Fruit fly (Drosophila melanogaster) whole organism, pupa: ENCODE measurements around the gene Tmf.
A peak's percentile ranks its signal among the peaks of the same experiment; 100 is the strongest.

Source experiments
- CG10348 ChIP-seq: fragments of 200-800 bp; sonication (Bioruptor generic); IDR thresholded peaks from 2 replicates; pipeline ENCODE4 v1.3.6; 2022; ENCODE audit warnings: missing biosample characterization, missing genetic modification characterization
- CG9948 ChIP-seq: fragments of 200-800 bp; sonication (Bioruptor generic); optimal IDR thresholded peaks from 2 replicates; lab custom pipeline; 2018; ENCODE audit warnings: missing biosample characterization, mild to moderate bottlenecking, missing genetic modification characterization, moderate library complexity
- Ets98B ChIP-seq: fragments of 200-800 bp; sonication (Bioruptor generic); IDR thresholded peaks from 2 replicates; pipeline ENCODE4 v1.3.6; 2022; ENCODE audit warnings: missing biosample characterization, missing genetic modification characterization
- Snoo ChIP-seq: fragments of 200-800 bp; sonication (Bioruptor generic); optimal IDR thresholded peaks from 3 replicates; lab custom pipeline; 2017; ENCODE audit warnings: missing biosample characterization, mild to moderate bottlenecking, missing genetic modification characterization, inconsistent platforms

DNA sequence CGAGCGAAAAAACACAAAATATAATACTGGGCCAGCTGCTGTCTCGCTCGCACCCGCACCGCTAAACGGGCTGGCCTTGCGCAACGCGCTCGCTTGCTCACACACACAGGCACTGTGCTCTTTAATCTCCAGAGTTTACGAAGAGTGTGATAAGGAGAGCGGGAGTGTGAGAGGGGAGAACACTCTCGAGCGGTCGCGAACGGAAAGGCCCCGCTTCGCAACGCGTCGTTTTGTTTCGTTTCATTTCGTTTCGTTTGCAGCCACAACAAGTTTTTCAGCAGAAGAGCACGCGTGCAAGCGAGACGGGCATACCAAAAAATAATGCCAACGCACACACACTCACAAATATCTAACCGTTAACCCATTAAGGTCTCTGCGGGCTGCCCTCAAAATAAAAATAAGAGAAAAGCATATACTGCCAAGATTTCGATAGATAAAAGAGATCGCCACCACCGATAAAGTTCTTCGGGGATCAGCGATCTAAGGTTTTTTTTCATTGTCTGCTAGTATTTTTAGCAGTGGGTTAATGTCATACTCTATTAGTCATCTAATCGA is 17.5 kb downstream of the Tmf start:
- TF ChIP-seq Ets98B (GFP tag; lab: Robert Waterston, UW): peak; percentile 86
- no peak for TF ChIP-seq CG10348
- TF ChIP-seq Snoo (tag; lab: Kevin White, UChicago): peak; percentile 69
- peak; percentile 67 for TF ChIP-seq CG9948
